Fruit fly (Drosophila melanogaster) whole organism, wandering third instar larva: ENCODE data around the gene PEK.

Source experiments
- Abd-B ChIP-seq: fragments of >200 bp; optimal IDR thresholded peaks from 2 replicates; lab custom pipeline; 2017; ENCODE audit warnings: missing biosample characterization, missing genetic modification characterization
- Hr83 ChIP-seq: fragments of 200-300 bp; sonication (Bioruptor generic); optimal IDR thresholded peaks from 2 replicates; lab custom pipeline; 2016; ENCODE audit warnings: missing biosample characterization, mild to moderate bottlenecking, missing genetic modification characterization, moderate library complexity; ENCODE audit not compliant: poor library complexity, severe bottlenecking
- Mio ChIP-seq: sonication (Bioruptor generic); optimal IDR thresholded peaks from 2 replicates; lab custom pipeline; 2016; ENCODE audit warnings: missing biosample characterization, missing genetic modification characterization
- Myc ChIP-seq: fragments of >200 bp; optimal IDR thresholded peaks from 2 replicates; lab custom pipeline; 2017
- Rel ChIP-seq, 2 experiments: fragments of 200-800 bp; sonication (Bioruptor generic) in 1 of 2; optimal IDR thresholded peaks; 2 replicates in 1 of 2; 3 replicates in 1 of 2; lab custom pipeline; 2016 to 2019; ENCODE audit warnings: mild to moderate bottlenecking in 2 of 2, missing biosample characterization in 2 of 2, missing genetic modification characterization in 2 of 2, moderate library complexity in 1 of 2
- dmrt93B ChIP-seq: fragments of 200-800 bp; sonication (Bioruptor generic); optimal IDR thresholded peaks from 2 replicates; lab custom pipeline; 2018; ENCODE audit warnings: missing biosample characterization, mild to moderate bottlenecking, missing genetic modification characterization
- h ChIP-seq: fragments of 200-800 bp; sonication (Bioruptor generic); optimal IDR thresholded peaks from 3 replicates; lab custom pipeline; 2016; ENCODE audit warnings: missing biosample characterization, mild to moderate bottlenecking, missing genetic modification characterization
- lola ChIP-seq: fragments of >200 bp; optimal IDR thresholded peaks from 2 replicates; lab custom pipeline; 2017; ENCODE audit warnings: missing biosample characterization, missing genetic modification characterization

dm6 chr3R:5454334-5454733, 10.2 kb downstream of the PEK start:
- TF ChIP-seq Myc (lab: Kevin White, UChicago) (no peak), dmrt93B (GFP tag; lab: Kevin White, UChicago) (peak; percentile 24), Abd-B (GFP tag; lab: Kevin White, UChicago) (no peak), Mio (GFP tag; lab: Kevin White, UChicago) (no peak), lola (GFP tag; lab: Kevin White, UChicago) (no peak), Hr83 (peak; percentile 84), Rel (GFP tag; optimal IDR thresholded peaks at IDR 0.05; lab: Kevin White, UChicago) (no peak), Rel (tag; optimal IDR thresholded peaks at IDR 0.05; lab: Kevin White, UChicago) (no peak), h (peak; percentile 52)
